Fruit fly (Drosophila melanogaster) whole organism, adult: Measurements from ENCODE around the gene Spn28Db.

ENCODE experiments used
- CG11617 ChIP-seq: fragments of 200-800 bp; sonication (Bioruptor generic); optimal IDR thresholded peaks from 2 replicates; lab custom pipeline; 2017; ENCODE audit warnings: mild to moderate bottlenecking, missing biosample characterization, missing genetic modification reagents, missing genetic modification characterization
- CG12768 ChIP-seq: fragments of 200-800 bp; sonication (Bioruptor generic); optimal IDR thresholded peaks from 2 replicates; lab custom pipeline; 2017; ENCODE audit warnings: missing biosample characterization, missing genetic modification characterization, mild to moderate bottlenecking, moderate library complexity, missing genetic modification reagents
- CG14711 ChIP-seq: fragments of 200-800 bp; sonication (Bioruptor generic); optimal IDR thresholded peaks from 2 replicates; lab custom pipeline; 2018; ENCODE audit warnings: missing biosample characterization, mild to moderate bottlenecking, missing genetic modification characterization, moderate library complexity
- CG1620 ChIP-seq: fragments of 200-800 bp; sonication (Bioruptor generic); optimal IDR thresholded peaks from 2 replicates; lab custom pipeline; 2016; ENCODE audit warnings: missing biosample characterization, missing genetic modification characterization
- CG33017 ChIP-seq: fragments of 200-800 bp; sonication (Bioruptor generic); optimal IDR thresholded peaks from 2 replicates; lab custom pipeline; 2018; ENCODE audit warnings: missing biosample characterization, mild to moderate bottlenecking, missing genetic modification characterization, moderate library complexity
- CG5204 ChIP-seq: fragments of 200-800 bp; sonication (Bioruptor generic); optimal IDR thresholded peaks from 2 replicates; lab custom pipeline; 2016; ENCODE audit warnings: missing biosample characterization, missing genetic modification characterization
- CG7045 ChIP-seq: fragments of 200-800 bp; sonication (Bioruptor generic); optimal IDR thresholded peaks from 2 replicates; lab custom pipeline; 2017; ENCODE audit warnings: missing biosample characterization, mild to moderate bottlenecking, missing genetic modification characterization
- CG7101 ChIP-seq: fragments of 200-800 bp; sonication (Bioruptor generic); optimal IDR thresholded peaks from 2 replicates; lab custom pipeline; 2018; ENCODE audit warnings: missing biosample characterization, mild to moderate bottlenecking, missing genetic modification characterization, moderate library complexity
- Clk ChIP-seq: fragments of 200-800 bp; sonication (Bioruptor generic); optimal IDR thresholded peaks from 2 replicates; lab custom pipeline; 2017; ENCODE audit warnings: missing biosample characterization, missing genetic modification characterization
- Crg-1 ChIP-seq: fragments of 200-800 bp; sonication (Bioruptor generic); optimal IDR thresholded peaks from 2 replicates; lab custom pipeline; 2016; ENCODE audit warnings: missing biosample characterization, missing genetic modification characterization
- Hr96 ChIP-seq: fragments of 200-800 bp; sonication (Bioruptor generic); optimal IDR thresholded peaks from 2 replicates; lab custom pipeline; 2016; ENCODE audit warnings: missing biosample characterization, missing genetic modification characterization
- Mnt ChIP-seq: fragments of 200-800 bp; sonication (Bioruptor generic); optimal IDR thresholded peaks from 2 replicates; lab custom pipeline; 2016; ENCODE audit warnings: missing biosample characterization, mild to moderate bottlenecking, missing genetic modification characterization
- bab1 ChIP-seq: fragments of 200-800 bp; sonication (Bioruptor generic); optimal IDR thresholded peaks from 3 replicates; lab custom pipeline; 2019; ENCODE audit warnings: missing biosample characterization, mild to moderate bottlenecking, missing genetic modification characterization, moderate library complexity
- cic ChIP-seq: fragments of 200-800 bp; sonication (Bioruptor generic); optimal IDR thresholded peaks from 2 replicates; lab custom pipeline; 2017; ENCODE audit warnings: missing biosample characterization, mild to moderate bottlenecking, missing genetic modification characterization, moderate library complexity
- cnc ChIP-seq, 2 experiments: fragments of >200 bp; optimal IDR thresholded peaks; 2 replicates each; lab custom pipeline; 2017
- kay ChIP-seq: fragments of 200-800 bp; sonication (Bioruptor generic); peaks from one replicate; lab custom pipeline; 2016; ENCODE audit warnings: missing biosample characterization, missing genetic modification characterization, borderline replicate concordance
- ovo ChIP-seq: fragments of 200-800 bp; sonication (Bioruptor generic); optimal IDR thresholded peaks from 2 replicates; lab custom pipeline; 2016; ENCODE audit warnings: missing biosample characterization, missing genetic modification characterization
- pad ChIP-seq: fragments of 200-800 bp; sonication (Bioruptor generic); optimal IDR thresholded peaks from 3 replicates; lab custom pipeline; 2017; ENCODE audit warnings: missing biosample characterization, missing genetic modification characterization, mild to moderate bottlenecking, moderate library complexity, missing genetic modification reagents
- tj ChIP-seq: fragments of 200-800 bp; sonication (Bioruptor generic); optimal IDR thresholded peaks from 3 replicates; lab custom pipeline; 2017; ENCODE audit warnings: missing biosample characterization, mild to moderate bottlenecking, missing genetic modification characterization, moderate library complexity
- toe ChIP-seq: fragments of 200-800 bp; sonication (Bioruptor generic); optimal IDR thresholded peaks from 2 replicates; lab custom pipeline; 2016; ENCODE audit warnings: missing biosample characterization, missing genetic modification characterization

The Spn28Db gene

DNA sequence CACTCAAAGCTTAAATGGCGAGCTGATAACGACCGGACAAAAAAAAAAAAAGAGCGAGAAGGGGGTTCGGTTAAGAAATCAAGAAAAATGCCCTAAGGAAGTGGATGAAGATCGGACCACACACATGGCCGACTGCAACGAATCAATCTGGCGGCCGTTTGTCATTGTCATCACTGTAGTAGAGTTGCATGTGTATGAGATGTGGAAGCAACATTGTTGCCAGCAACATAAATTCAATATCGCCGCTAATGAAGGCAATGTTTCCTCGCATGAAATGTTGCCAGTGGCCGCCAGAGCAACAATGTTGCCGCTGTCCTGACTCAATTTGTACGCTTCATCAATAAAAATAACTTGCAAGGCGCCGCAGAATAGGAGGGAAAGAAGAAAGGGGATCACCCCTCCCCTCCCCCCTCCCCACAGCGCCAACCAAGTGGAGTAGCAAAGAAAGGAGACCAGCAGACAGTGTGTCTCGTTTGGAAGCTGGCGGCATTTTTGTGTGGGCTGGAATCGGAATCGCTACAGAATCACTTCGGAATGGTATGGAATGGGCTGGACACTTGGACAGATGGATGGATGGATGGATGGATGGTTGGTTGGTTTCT lies 24.5 kb upstream of the Spn28Db start:
- no peak for TF ChIP-seq CG5204 (GFP tag; lab: Kevin White, UChicago)
- TF ChIP-seq toe: no peak
- no peak for TF ChIP-seq bab1 (GFP tag; lab: Kevin White, UChicago)
- no peak for TF ChIP-seq CG7045 (GFP tag; lab: Kevin White, UChicago)
- no peak for TF ChIP-seq kay (GFP tag; lab: Kevin White, UChicago)
- TF ChIP-seq CG12768 (GFP tag; lab: Kevin White, UChicago): no peak

DNA sequence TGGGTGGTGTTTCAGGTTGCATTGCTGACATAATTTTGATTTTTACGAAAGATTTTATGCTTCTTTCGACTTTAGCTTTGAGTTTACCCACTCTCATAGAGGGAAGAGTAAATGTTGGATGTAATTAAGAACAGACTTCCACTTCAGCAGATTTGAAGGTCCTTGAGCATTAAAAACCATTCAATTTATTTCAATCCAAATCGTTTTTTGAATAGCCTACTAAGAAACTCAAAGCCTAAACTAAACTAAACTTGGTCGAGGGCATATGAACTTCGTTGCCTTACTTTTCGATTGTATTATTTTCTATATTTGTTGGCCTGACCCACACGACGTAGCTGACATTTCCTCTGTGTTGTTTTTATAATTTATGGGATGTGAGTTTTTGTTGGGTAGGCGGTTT lies 22.4 kb upstream of the Spn28Db start:
- no peak for TF ChIP-seq CG12768 (GFP tag; lab: Kevin White, UChicago)
- no peak for TF ChIP-seq kay (GFP tag; lab: Kevin White, UChicago)
- TF ChIP-seq CG14711 (tag; lab: Kevin White, UChicago): no peak
- TF ChIP-seq bab1 (GFP tag; lab: Kevin White, UChicago): no peak
- no peak for TF ChIP-seq ovo (GFP tag; lab: Kevin White, UChicago)
- TF ChIP-seq CG7045 (GFP tag; lab: Kevin White, UChicago): no peak
- TF ChIP-seq pad (GFP tag; lab: Kevin White, UChicago): no peak
- TF ChIP-seq Clk (GFP tag; lab: Kevin White, UChicago): no peak
- TF ChIP-seq toe: no peak
- no peak for TF ChIP-seq Mnt (GFP tag; lab: Kevin White, UChicago)
- no peak for TF ChIP-seq tj
- TF ChIP-seq cnc (optimal IDR thresholded peaks at IDR 0.05; lab: Kevin White, UChicago): no peak
- no peak for TF ChIP-seq CG7101
- no peak for TF ChIP-seq Crg-1 (GFP tag; lab: Kevin White, UChicago)
- TF ChIP-seq CG33017 (tag; lab: Kevin White, UChicago): no peak
- TF ChIP-seq CG5204 (GFP tag; lab: Kevin White, UChicago): no peak
- no peak for TF ChIP-seq Hr96 (GFP tag; lab: Kevin White, UChicago)
- TF ChIP-seq cic: no peak
- TF ChIP-seq CG11617 (GFP tag; lab: Kevin White, UChicago): no peak

DNA sequence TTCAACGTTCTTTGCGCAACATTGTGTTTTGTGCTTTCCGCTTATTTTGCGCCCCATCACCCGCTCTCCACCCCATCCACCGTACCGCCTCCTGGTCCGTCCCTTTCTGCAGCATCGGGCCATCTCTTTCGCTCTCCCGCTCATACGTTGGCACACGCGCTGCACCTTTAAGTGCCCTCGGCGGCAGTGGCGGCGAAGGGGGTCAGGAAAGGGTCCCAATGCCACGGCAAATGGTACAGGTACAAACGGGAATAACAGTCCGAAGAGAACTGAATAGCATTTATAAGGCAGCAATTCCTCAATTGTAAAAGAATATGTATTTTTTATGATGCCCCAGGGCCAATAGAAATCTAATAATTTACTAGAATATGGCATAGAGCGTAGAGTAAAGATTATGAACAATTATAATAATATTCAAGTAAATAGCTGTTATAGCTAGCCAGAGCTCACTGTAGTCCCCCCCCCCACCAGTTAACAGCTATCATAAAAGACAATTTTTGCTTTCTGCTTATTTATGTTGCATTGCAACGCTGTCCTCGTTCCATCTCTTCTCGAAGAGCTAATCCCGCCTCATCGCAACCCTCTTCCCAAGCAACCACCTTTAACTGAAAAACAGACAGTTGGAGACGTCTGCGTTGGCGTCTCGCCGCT lies 20.8 kb upstream of the Spn28Db start:
- TF ChIP-seq CG11617 (GFP tag; lab: Kevin White, UChicago): no peak
- TF ChIP-seq Clk (GFP tag; lab: Kevin White, UChicago): no peak
- TF ChIP-seq CG1620 (GFP tag; lab: Kevin White, UChicago): no peak
- TF ChIP-seq tj: no peak
- no peak for TF ChIP-seq CG14711 (tag; lab: Kevin White, UChicago)

DNA sequence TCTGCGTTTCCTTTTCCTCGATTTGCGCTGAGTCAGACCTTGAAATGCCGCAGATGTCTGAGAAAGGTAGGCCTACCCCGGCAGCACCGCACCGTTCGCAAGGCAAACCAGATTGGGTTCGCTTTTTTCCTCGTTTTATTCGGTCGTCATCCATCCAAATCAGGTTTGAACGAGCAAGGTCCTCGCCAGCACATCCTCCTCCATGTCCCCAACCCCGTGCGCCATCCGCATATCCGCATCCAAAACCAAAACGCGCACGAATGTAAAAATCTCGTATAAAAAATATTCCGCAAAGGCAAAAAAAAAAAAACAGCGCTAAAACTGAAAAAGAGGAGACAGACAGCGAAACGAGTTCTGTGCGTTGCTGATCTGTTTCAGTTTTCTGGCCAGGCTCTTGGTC lies 19.4 kb upstream of the Spn28Db start:
- TF ChIP-seq Mnt (GFP tag; lab: Kevin White, UChicago) (no peak), CG7045 (GFP tag; lab: Kevin White, UChicago) (no peak), CG12768 (GFP tag; lab: Kevin White, UChicago) (no peak), CG1620 (GFP tag; lab: Kevin White, UChicago) (no peak), kay (GFP tag; lab: Kevin White, UChicago) (no peak), pad (GFP tag; lab: Kevin White, UChicago) (no peak), toe (no peak), bab1 (GFP tag; lab: Kevin White, UChicago) (no peak), cic (no peak), Clk (GFP tag; lab: Kevin White, UChicago) (no peak), ovo (GFP tag; lab: Kevin White, UChicago) (no peak), tj (no peak), CG33017 (tag; lab: Kevin White, UChicago) (no peak), CG11617 (GFP tag; lab: Kevin White, UChicago) (no peak), CG7101 (no peak)

DNA sequence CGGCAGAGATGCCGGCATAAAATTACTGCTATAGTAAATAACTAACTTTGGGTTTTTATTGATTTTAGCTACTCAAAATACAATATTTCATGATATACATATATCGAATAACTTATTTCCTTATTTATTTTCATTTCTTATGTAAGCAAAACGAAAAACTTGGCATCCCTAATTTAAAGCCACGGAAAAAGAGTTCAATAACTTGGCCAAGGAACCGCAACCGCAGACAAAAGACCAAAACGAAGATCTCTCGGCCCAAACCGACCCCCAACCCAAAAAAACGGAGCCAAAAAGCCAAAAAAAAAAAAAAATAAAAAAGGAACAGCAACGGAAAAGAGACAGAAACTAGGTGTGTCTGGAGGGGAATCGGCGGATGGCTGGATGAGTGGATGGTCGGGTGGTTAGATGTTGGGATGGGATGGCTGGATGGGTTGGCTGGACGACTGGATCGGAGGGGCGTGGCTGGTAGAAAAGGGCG lies 18.9 kb upstream of the Spn28Db start:
- TF ChIP-seq tj (no peak), bab1 (GFP tag; lab: Kevin White, UChicago) (no peak), Crg-1 (GFP tag; lab: Kevin White, UChicago) (no peak), cic (no peak), kay (GFP tag; lab: Kevin White, UChicago) (no peak), ovo (GFP tag; lab: Kevin White, UChicago) (no peak), CG7045 (GFP tag; lab: Kevin White, UChicago) (no peak), CG7101 (no peak), Mnt (GFP tag; lab: Kevin White, UChicago) (no peak), CG1620 (GFP tag; lab: Kevin White, UChicago) (no peak), Clk (GFP tag; lab: Kevin White, UChicago) (no peak), toe (no peak), cnc (optimal IDR thresholded peaks at IDR 0.05; lab: Kevin White, UChicago) (no peak)

DNA sequence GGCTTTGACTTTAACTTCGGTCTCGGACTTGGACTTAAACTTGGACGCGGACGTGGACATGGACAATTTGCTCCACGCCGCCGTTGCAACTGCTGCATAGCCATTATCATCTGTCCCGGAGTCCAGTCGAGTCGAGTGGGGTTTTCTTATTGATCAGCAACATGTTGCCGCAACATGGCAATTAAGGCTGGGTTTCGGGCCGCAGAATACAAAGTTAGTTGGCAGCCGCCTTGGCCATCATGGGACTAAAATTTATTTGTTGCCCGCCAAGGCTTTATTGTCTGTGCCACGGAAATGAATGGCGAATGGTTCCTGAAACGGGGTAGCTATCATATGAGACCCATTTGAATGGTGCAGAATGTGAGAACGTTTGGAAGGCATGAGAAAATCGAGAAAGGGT lies 11.3 kb upstream of the Spn28Db start:
- no peak for TF ChIP-seq CG7101
- no peak for TF ChIP-seq cic
- TF ChIP-seq Clk (GFP tag; lab: Kevin White, UChicago): no peak
- no peak for TF ChIP-seq tj
- TF ChIP-seq CG12768 (GFP tag; lab: Kevin White, UChicago): no peak
- no peak for TF ChIP-seq toe
- no peak for TF ChIP-seq bab1 (GFP tag; lab: Kevin White, UChicago)
- no peak for TF ChIP-seq CG11617 (GFP tag; lab: Kevin White, UChicago)
- TF ChIP-seq cnc (optimal IDR thresholded peaks at IDR 0.05; lab: Kevin White, UChicago): no peak
- no peak for TF ChIP-seq CG33017 (tag; lab: Kevin White, UChicago)
- TF ChIP-seq kay (GFP tag; lab: Kevin White, UChicago): no peak
- TF ChIP-seq pad (GFP tag; lab: Kevin White, UChicago): no peak
- no peak for TF ChIP-seq CG7045 (GFP tag; lab: Kevin White, UChicago)
- TF ChIP-seq Crg-1 (GFP tag; lab: Kevin White, UChicago): no peak
- no peak for TF ChIP-seq Hr96 (GFP tag; lab: Kevin White, UChicago)
- no peak for TF ChIP-seq Mnt (GFP tag; lab: Kevin White, UChicago)
